Worm (Caenorhabditis elegans) whole organism, midembryonic: ENCODE results near the gene C17C3.6.

Experiments used
- T22C8.4 ChIP-seq: fragments of 200-800 bp; sonication (Bioruptor generic); IDR thresholded peaks from 2 replicates; pipeline ENCODE4 v1.3.6; 2022; ENCODE audit warnings: missing genetic modification characterization, missing compliant biosample characterization
- cog-1 ChIP-seq: sonication (generic microtip); optimal IDR thresholded peaks from 2 replicates; lab custom pipeline; 2016; ENCODE audit warnings: missing genetic modification characterization, missing compliant biosample characterization
- flt-1 ChIP-seq: fragments of 200-800 bp; sonication (Bioruptor generic); IDR thresholded peaks from 2 replicates; pipeline ENCODE4 v1.3.6; 2022; ENCODE audit warnings: missing genetic modification characterization, missing compliant biosample characterization
- klf-2 ChIP-seq: fragments of 200-800 bp; sonication (Bioruptor generic); conservative IDR thresholded peaks from 2 replicates; pipeline ENCODE4 v1.3.6; 2022; ENCODE audit warnings: missing genetic modification reagents, missing genetic modification characterization, missing compliant biosample characterization
- med-1 ChIP-seq: sonication (generic microtip); optimal IDR thresholded peaks from 2 replicates; lab custom pipeline; 2017; ENCODE audit warnings: missing genetic modification characterization, mild to moderate bottlenecking, missing compliant biosample characterization, antibody characterized with exemption, missing genetic modification reagents; ENCODE audit not compliant: insufficient read depth
- ref-1 ChIP-seq: fragments of 200-800 bp; sonication (Bioruptor generic); conservative IDR thresholded peaks from 2 replicates; pipeline ENCODE4 v1.3.6; 2022; ENCODE audit warnings: missing genetic modification reagents, missing genetic modification characterization, missing compliant biosample characterization
- tab-1 ChIP-seq: fragments of 200-800 bp; sonication (Bioruptor generic); IDR thresholded peaks from 2 replicates; pipeline ENCODE4 v1.3.6; 2022; ENCODE audit warnings: missing genetic modification characterization, missing compliant biosample characterization
- ztf-23 ChIP-seq: fragments of 200-800 bp; sonication (Bioruptor generic); IDR thresholded peaks from 2 replicates; pipeline ENCODE4 v1.3.6; 2022; ENCODE audit warnings: missing genetic modification reagents, missing genetic modification characterization, missing compliant biosample characterization
- ztf-29 ChIP-seq: fragments of 200-800 bp; sonication (Bioruptor generic); IDR thresholded peaks from 2 replicates; pipeline ENCODE4 v1.3.6; 2022; ENCODE audit warnings: missing genetic modification reagents, missing genetic modification characterization, missing compliant biosample characterization

The C17C3.6 gene

DNA sequence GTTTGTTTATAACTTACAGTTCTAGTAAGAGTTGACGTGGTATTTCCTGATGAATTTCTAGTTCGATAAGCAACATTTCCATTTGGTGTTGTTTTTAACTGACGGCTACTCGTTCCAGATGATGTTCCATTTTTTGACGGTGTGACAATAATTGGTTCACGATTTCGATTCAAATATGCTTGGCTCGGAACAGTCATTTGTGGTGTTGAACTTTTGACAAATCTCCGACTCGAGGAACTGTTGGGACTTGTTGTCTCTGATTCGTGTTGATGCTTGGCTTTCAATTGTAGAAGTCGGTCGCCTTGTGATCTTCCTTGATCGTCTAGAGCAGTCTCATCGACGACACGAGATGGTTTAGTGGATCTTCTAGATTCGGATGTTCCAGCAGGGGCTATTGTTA lies 41.7 kb downstream of the C17C3.6 start:
- TF ChIP-seq flt-1 = no peak
- TF ChIP-seq klf-2 = no peak
- TF ChIP-seq T22C8.4 = no peak
- TF ChIP-seq tab-1 = no peak
- no peak for TF ChIP-seq ztf-23 (GFP tag; lab: Robert Waterston, UW)
- TF ChIP-seq cog-1 = no peak
- TF ChIP-seq med-1 (GFP tag; lab: Kevin White, UChicago) = no peak
- TF ChIP-seq ref-1 (GFP tag; lab: Robert Waterston, UW) = no peak
- TF ChIP-seq ztf-29 (GFP tag; lab: Robert Waterston, UW) = no peak

DNA sequence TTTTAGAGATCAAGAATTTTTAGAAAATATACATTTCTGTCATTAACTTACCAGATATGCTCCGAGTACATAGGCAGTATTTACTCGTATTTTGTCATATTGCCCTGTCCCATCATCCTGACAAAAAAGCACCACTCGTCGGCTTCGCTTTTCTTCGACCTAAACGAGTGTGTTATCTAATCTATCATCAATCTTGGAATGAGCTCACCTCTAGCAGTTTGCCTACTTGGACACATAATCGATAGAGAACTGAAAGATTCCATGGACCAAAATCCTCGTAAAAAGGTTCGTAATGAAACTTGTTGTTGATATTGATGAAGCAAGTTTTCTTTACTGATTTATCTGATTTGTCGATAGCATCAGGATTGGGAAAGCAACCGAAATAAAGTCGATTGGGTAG lies 43.0 kb downstream of the C17C3.6 start:
- TF ChIP-seq ztf-23 (GFP tag; lab: Robert Waterston, UW) (no peak), ztf-29 (GFP tag; lab: Robert Waterston, UW) (no peak), cog-1 (no peak), ref-1 (GFP tag; lab: Robert Waterston, UW) (no peak), klf-2 (no peak), flt-1 (no peak), T22C8.4 (no peak), med-1 (GFP tag; lab: Kevin White, UChicago) (no peak), tab-1 (no peak)

DNA sequence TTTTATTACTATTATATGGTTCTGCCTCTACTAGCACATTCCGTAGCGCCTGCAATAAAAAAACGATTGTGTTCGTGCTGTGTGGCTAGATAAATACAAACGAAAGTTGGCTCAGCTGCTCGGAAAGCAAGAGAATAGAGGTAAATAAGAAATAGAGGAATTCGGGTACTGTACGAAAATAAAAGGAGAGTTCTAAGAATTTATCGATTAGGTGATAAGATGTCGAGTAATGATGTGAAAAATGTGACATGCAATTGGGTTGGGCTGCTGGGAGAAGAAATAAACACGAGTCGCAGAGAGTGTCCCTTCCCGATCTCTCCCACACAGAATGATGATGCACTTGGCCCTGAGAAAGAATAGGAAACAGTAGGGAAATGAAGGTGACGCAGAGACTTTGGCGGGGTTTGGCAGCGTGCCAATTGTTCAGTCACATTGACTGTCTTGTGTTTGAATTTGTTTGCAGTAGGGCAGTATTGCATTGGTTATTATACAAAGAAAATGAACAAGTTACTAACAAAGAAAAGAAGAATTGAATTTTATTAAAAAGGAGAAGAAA lies 43.6 kb downstream of the C17C3.6 start, which contains the start of gene cdc-14:
TSS of gene cdc-14 (minus strand) at position 51 of the 556 bp plus-strand sequence.
- TF ChIP-seq ztf-29 (GFP tag; lab: Robert Waterston, UW) = no peak
- no peak for TF ChIP-seq T22C8.4
- no peak for TF ChIP-seq med-1 (GFP tag; lab: Kevin White, UChicago)
- TF ChIP-seq tab-1 = no peak
- TF ChIP-seq flt-1 = no peak
- TF ChIP-seq cog-1 = peak; percentile 60
- 0 out of 2 replicates have a peak, but pooled peaks have one; percentile 10 for TF ChIP-seq ztf-23 (GFP tag; lab: Robert Waterston, UW)
- TF ChIP-seq ref-1 (GFP tag; lab: Robert Waterston, UW) = no peak
- no peak for TF ChIP-seq klf-2

DNA sequence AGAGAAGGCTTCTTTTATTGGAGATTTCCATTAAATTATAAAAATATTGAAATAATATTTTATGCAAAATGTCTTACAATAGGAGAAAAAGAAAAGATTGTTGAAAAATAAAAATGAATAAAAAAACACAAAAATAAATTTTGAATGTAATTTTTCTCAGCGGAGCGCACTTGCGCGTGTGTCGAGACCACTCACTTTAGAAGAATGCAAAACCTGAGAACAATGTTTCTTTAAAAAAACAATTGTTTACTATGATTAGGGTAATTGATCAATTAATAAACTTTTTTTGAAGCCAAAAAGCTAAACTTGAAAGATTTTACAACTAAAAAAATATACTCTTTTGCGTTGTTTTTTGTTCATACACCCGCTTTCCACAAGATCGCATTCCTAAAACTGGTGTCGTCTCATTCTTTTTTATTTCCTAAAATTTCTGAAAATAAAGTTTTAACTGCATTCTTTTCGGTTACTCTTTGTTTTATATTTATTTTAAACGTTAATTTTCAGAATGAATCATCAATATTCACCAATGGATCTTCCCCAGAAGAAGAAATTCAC lies 44.4 kb downstream of the C17C3.6 start, which contains the start of gene ttc-4:
TSS of gene ttc-4 (plus strand) at position 505 of the 555 bp plus-strand sequence.
- TF ChIP-seq ref-1 (GFP tag; lab: Robert Waterston, UW) = no peak
- TF ChIP-seq cog-1 = peak; percentile 56
- 0 out of 2 replicates have a peak, but pooled peaks have one; percentile 44 for TF ChIP-seq klf-2

ce11 chrII:5596247-5596646 lies 46.4 kb downstream of the C17C3.6 start, which contains the start of gene C17G10.1:
Gene C17G10.1 (plus strand): TSS chrII:5596547.
- TF ChIP-seq ztf-23 (GFP tag; lab: Robert Waterston, UW) = no peak
- no peak for TF ChIP-seq cog-1
- TF ChIP-seq flt-1 = no peak
- no peak for TF ChIP-seq ref-1 (GFP tag; lab: Robert Waterston, UW)
- no peak for TF ChIP-seq tab-1
- TF ChIP-seq T22C8.4 = no peak
- no peak for TF ChIP-seq ztf-29 (GFP tag; lab: Robert Waterston, UW)
- no peak for TF ChIP-seq med-1 (GFP tag; lab: Kevin White, UChicago)
- TF ChIP-seq klf-2 = no peak

DNA sequence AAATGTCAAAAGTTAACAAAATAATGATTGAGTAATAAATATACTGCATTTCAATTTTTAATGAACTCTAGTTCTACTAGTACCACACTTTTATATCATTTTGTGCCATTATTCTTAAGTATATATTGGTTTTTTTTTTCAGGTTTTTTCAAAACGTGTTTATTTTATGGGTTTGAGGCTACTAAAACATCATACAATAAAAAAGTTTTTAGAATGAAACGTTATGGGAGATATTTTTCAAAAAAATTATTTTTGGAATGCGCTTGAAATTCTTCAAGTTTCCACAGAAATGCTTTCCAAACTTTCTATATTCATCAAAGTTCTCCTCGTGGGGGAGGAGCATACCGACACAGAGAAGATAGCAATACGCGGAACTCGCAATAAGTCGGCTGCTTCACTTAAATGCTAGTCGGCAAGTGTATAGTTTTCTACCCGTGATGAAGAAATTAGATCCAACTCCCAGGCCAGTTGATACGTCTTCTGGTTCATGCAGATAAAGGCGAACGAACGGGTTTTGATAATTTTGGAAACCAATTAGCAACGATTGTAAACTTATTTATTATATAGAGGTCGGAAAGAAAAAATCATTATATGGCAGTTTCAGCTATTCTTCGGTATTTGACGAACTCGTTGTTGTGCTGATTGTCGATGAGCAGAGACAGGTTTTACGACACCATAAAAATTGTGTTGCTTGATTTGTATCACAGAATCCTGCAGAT lies 49.6 kb downstream of the C17C3.6 start, which contains the start of gene C17G10.10:
TSS of gene C17G10.10 (minus strand) at position 51 of the 719 bp plus-strand sequence.
- TF ChIP-seq cog-1 (no peak), med-1 (GFP tag; lab: Kevin White, UChicago) (no peak), klf-2 (no peak), ztf-23 (GFP tag; lab: Robert Waterston, UW) (no peak), tab-1 (no peak), ref-1 (GFP tag; lab: Robert Waterston, UW) (no peak), ztf-29 (GFP tag; lab: Robert Waterston, UW) (no peak), T22C8.4 (no peak), flt-1 (no peak)
